Fruit fly (Drosophila melanogaster) whole organism, embryonic: ENCODE measurements around the gene CG9590.
A peak's percentile ranks its signal among the peaks of the same experiment; 100 is the strongest.

Source experiments
- Adf1 ChIP-seq: fragments of 200-800 bp; sonication (Bioruptor generic); IDR thresholded peaks from 2 replicates; pipeline ENCODE4 v1.3.6; 2022; ENCODE audit warnings: missing biosample characterization, missing genetic modification characterization
- CG14860 ChIP-seq: fragments of 200-800 bp; sonication (Bioruptor generic); IDR thresholded peaks from 3 replicates; pipeline ENCODE4 v1.3.6; 2022; ENCODE audit warnings: missing biosample characterization, missing genetic modification characterization; ENCODE audit not compliant: partially characterized antibody
- CG16863 ChIP-seq: fragments of 200-800 bp; sonication (Bioruptor generic); optimal IDR thresholded peaks from 3 replicates; lab custom pipeline; 2016; ENCODE audit warnings: missing biosample characterization, missing genetic modification characterization
- CG17328 ChIP-seq: fragments of 200-800 bp; sonication (Bioruptor generic); IDR thresholded peaks from 2 replicates; pipeline ENCODE4 v1.3.6; 2022; ENCODE audit warnings: missing biosample characterization, missing genetic modification characterization
- CG17359 ChIP-seq: fragments of 200-800 bp; sonication (Bioruptor generic); optimal IDR thresholded peaks from 3 replicates; lab custom pipeline; 2018; ENCODE audit warnings: missing biosample characterization, mild to moderate bottlenecking, missing genetic modification characterization, moderate library complexity
- CG17361 ChIP-seq: fragments of 200-800 bp; sonication (Bioruptor generic); IDR thresholded peaks from 3 replicates; pipeline ENCODE4 v1.3.6; 2022; ENCODE audit warnings: missing biosample characterization, missing genetic modification characterization
- CG2120 ChIP-seq: fragments of 200-800 bp; sonication (Bioruptor generic); optimal IDR thresholded peaks from 3 replicates; lab custom pipeline; 2016; ENCODE audit warnings: missing biosample characterization, missing genetic modification characterization
- CG32772 ChIP-seq: fragments of 200-800 bp; sonication (Bioruptor generic); IDR thresholded peaks from 2 replicates; pipeline ENCODE4 v1.3.6; 2022; ENCODE audit warnings: missing biosample characterization, missing genetic modification characterization
- CG33557 ChIP-seq: fragments of 200-800 bp; sonication (Bioruptor generic); optimal IDR thresholded peaks from 2 replicates; lab custom pipeline; 2019; ENCODE audit warnings: missing biosample characterization, mild to moderate bottlenecking, missing genetic modification characterization, moderate library complexity
- CG6683 ChIP-seq: fragments of 200-800 bp; sonication (Bioruptor generic); optimal IDR thresholded peaks from 2 replicates; lab custom pipeline; 2017; ENCODE audit warnings: missing biosample characterization, mild to moderate bottlenecking, missing genetic modification characterization, missing genetic modification reagents
- CG7372 ChIP-seq: fragments of 200-800 bp; sonication (Bioruptor generic); IDR thresholded peaks from 2 replicates; pipeline ENCODE4 v1.3.6; 2022; ENCODE audit warnings: missing biosample characterization, missing genetic modification characterization
- CG8359 ChIP-seq: fragments of 200-800 bp; sonication (Bioruptor generic); optimal IDR thresholded peaks from 2 replicates; lab custom pipeline; 2017; ENCODE audit warnings: missing biosample characterization, mild to moderate bottlenecking, missing genetic modification characterization, borderline replicate concordance
- CG8924 ChIP-seq: fragments of 200-800 bp; optimal IDR thresholded peaks from 3 replicates; lab custom pipeline; 2019; ENCODE audit warnings: missing biosample characterization, mild to moderate bottlenecking, missing genetic modification characterization, moderate library complexity
- CG9817 ChIP-seq: fragments of 200-800 bp; sonication (Bioruptor generic); optimal IDR thresholded peaks from 2 replicates; lab custom pipeline; 2018; ENCODE audit warnings: missing biosample characterization, mild to moderate bottlenecking, missing genetic modification characterization, moderate library complexity
- Chrac-16 ChIP-seq: fragments of 200-800 bp; sonication (Bioruptor generic); optimal IDR thresholded peaks from 3 replicates; lab custom pipeline; 2016; ENCODE audit warnings: missing biosample characterization, missing genetic modification characterization
- Dbx ChIP-seq: fragments of 200-800 bp; sonication (Bioruptor generic); IDR thresholded peaks from 3 replicates; pipeline ENCODE4 v1.3.6; 2022; ENCODE audit warnings: missing biosample characterization, missing genetic modification characterization
- Dfd ChIP-seq, 2 experiments: fragments of >200 bp; optimal IDR thresholded peaks; 2 replicates each; lab custom pipeline; 2017; ENCODE audit warnings: missing biosample characterization in 2 of 2, missing genetic modification characterization in 2 of 2
- Doc2 ChIP-seq: fragments of 200-800 bp; sonication (Bioruptor generic); IDR thresholded peaks from 2 replicates; pipeline ENCODE4 v1.3.6; 2022; ENCODE audit warnings: missing biosample characterization, missing genetic modification characterization
- Dp ChIP-seq: fragments of 200-800 bp; sonication (Bioruptor generic); optimal IDR thresholded peaks from 2 replicates; lab custom pipeline; 2018; ENCODE audit warnings: missing biosample characterization, mild to moderate bottlenecking, missing genetic modification characterization, moderate library complexity
- Myb ChIP-seq: fragments of 200-800 bp; sonication (Bioruptor generic); optimal IDR thresholded peaks from 2 replicates; lab custom pipeline; 2016; ENCODE audit warnings: missing biosample characterization, missing genetic modification characterization
- NK7.1 ChIP-seq: fragments of 200-800 bp; sonication (Bioruptor generic); optimal IDR thresholded peaks from 3 replicates; lab custom pipeline; 2016; ENCODE audit warnings: missing biosample characterization, missing genetic modification characterization
- Oli ChIP-seq: fragments of 200-800 bp; sonication (Bioruptor generic); optimal IDR thresholded peaks from 2 replicates; lab custom pipeline; 2018; ENCODE audit warnings: missing biosample characterization, mild to moderate bottlenecking, missing genetic modification characterization, moderate library complexity
- Pdp1 ChIP-seq, 2 experiments: fragments of 200-800 bp; sonication (Bioruptor generic); optimal IDR thresholded peaks; 3 replicates each; lab custom pipeline; 2016; ENCODE audit warnings: missing biosample characterization in 2 of 2, missing genetic modification characterization in 2 of 2, mild to moderate bottlenecking in 1 of 2, moderate library complexity in 1 of 2
- Ptx1 ChIP-seq: fragments of 200-800 bp; sonication (Bioruptor generic); IDR thresholded peaks from 2 replicates; pipeline ENCODE4 v1.3.6; 2022; ENCODE audit warnings: missing biosample characterization, missing genetic modification characterization
- Sry-δ ChIP-seq: fragments of 200-800 bp; sonication (Bioruptor generic); optimal IDR thresholded peaks from 2 replicates; lab custom pipeline; 2016; ENCODE audit warnings: missing biosample characterization, missing genetic modification characterization
- Ssrp ChIP-seq: fragments of 200-800 bp; sonication (Bioruptor generic); optimal IDR thresholded peaks from 2 replicates; lab custom pipeline; 2018; ENCODE audit warnings: missing biosample characterization, mild to moderate bottlenecking, missing genetic modification characterization, moderate library complexity
- Xbp1 ChIP-seq: fragments of 200-800 bp; sonication (Bioruptor generic); optimal IDR thresholded peaks from 3 replicates; lab custom pipeline; 2016; ENCODE audit warnings: missing biosample characterization, mild to moderate bottlenecking, missing genetic modification characterization
- ara ChIP-seq: fragments of 200-800 bp; sonication (Bioruptor generic); IDR thresholded peaks from 2 replicates; pipeline ENCODE4 v1.3.6; 2022; ENCODE audit warnings: missing biosample characterization, missing genetic modification characterization
- chinmo ChIP-seq: fragments of 200-800 bp; sonication (Bioruptor generic); IDR thresholded peaks from 4 replicates; pipeline ENCODE4 v1.3.6; 2022; ENCODE audit warnings: missing biosample characterization, missing genetic modification characterization; ENCODE audit not compliant: partially characterized antibody
- corto ChIP-seq: fragments of 200-800 bp; sonication (Bioruptor generic); optimal IDR thresholded peaks from 2 replicates; lab custom pipeline; 2016; ENCODE audit warnings: missing biosample characterization, mild to moderate bottlenecking, missing genetic modification characterization, moderate library complexity
- crc ChIP-seq: fragments of 200-800 bp; sonication (Bioruptor generic); optimal IDR thresholded peaks from 2 replicates; lab custom pipeline; 2016; ENCODE audit warnings: missing biosample characterization, missing genetic modification characterization
- crol ChIP-seq: fragments of 200-800 bp; sonication (Bioruptor generic); IDR thresholded peaks from 2 replicates; pipeline ENCODE4 v1.3.6; 2022; ENCODE audit warnings: missing biosample characterization, missing genetic modification characterization
- dmrt11E ChIP-seq: fragments of 200-800 bp; sonication (Bioruptor generic); optimal IDR thresholded peaks from 3 replicates; lab custom pipeline; 2018; ENCODE audit warnings: missing biosample characterization, mild to moderate bottlenecking, missing genetic modification characterization, moderate library complexity
- exex ChIP-seq: fragments of 200-800 bp; sonication (Bioruptor generic); optimal IDR thresholded peaks from 4 replicates; lab custom pipeline; 2018; ENCODE audit warnings: missing biosample characterization, mild to moderate bottlenecking, missing genetic modification characterization, moderate library complexity
- gce ChIP-seq: fragments of 200-800 bp; sonication (Bioruptor generic); IDR thresholded peaks from 3 replicates; pipeline ENCODE4 v1.3.6; 2022; ENCODE audit warnings: missing biosample characterization, missing genetic modification characterization
- insv ChIP-seq, 2 experiments: fragments of 200-800 bp; sonication (Bioruptor generic); optimal IDR thresholded peaks; 3 replicates each; lab custom pipeline; 2016 to 2018; ENCODE audit warnings: missing biosample characterization in 2 of 2, missing genetic modification characterization in 2 of 2
- inv ChIP-seq: fragments of 200-800 bp; sonication (Bioruptor generic); IDR thresholded peaks from 2 replicates; pipeline ENCODE4 v1.3.6; 2022; ENCODE audit warnings: missing biosample characterization, missing genetic modification characterization; ENCODE audit not compliant: partially characterized antibody
- lmd ChIP-seq: fragments of 200-800 bp; sonication (Bioruptor generic); IDR thresholded peaks from 2 replicates; pipeline ENCODE4 v1.3.6; 2022; ENCODE audit warnings: missing biosample characterization, missing genetic modification characterization
- luna ChIP-seq: fragments of 200-800 bp; sonication (Bioruptor generic); optimal IDR thresholded peaks from 2 replicates; lab custom pipeline; 2016; ENCODE audit warnings: missing biosample characterization, missing genetic modification characterization
- mam ChIP-seq: fragments of 200-800 bp; sonication (Bioruptor generic); optimal IDR thresholded peaks from 3 replicates; lab custom pipeline; 2016; ENCODE audit warnings: missing biosample characterization, missing genetic modification characterization
- mld ChIP-seq: fragments of 200-800 bp; sonication (Bioruptor generic); IDR thresholded peaks from 3 replicates; pipeline ENCODE4 v1.3.6; 2022; ENCODE audit warnings: missing biosample characterization, missing genetic modification characterization; ENCODE audit not compliant: partially characterized antibody
- scrt ChIP-seq: fragments of 200-800 bp; sonication (Bioruptor generic); optimal IDR thresholded peaks from 2 replicates; lab custom pipeline; 2018; ENCODE audit warnings: missing biosample characterization, mild to moderate bottlenecking, missing genetic modification characterization, moderate library complexity
- ssp ChIP-seq: fragments of 200-800 bp; sonication (Bioruptor generic); IDR thresholded peaks from 2 replicates; pipeline ENCODE4 v1.3.6; 2022; ENCODE audit warnings: missing biosample characterization, missing genetic modification characterization
- tin ChIP-seq: fragments of 200-800 bp; sonication (Bioruptor generic); optimal IDR thresholded peaks from 3 replicates; lab custom pipeline; 2016; ENCODE audit warnings: missing biosample characterization, missing genetic modification characterization
- twi ChIP-seq: fragments of 200-800 bp; optimal IDR thresholded peaks from 2 replicates; lab custom pipeline; 2019; ENCODE audit warnings: missing biosample characterization, mild to moderate bottlenecking, missing genetic modification characterization, moderate library complexity
- vnd ChIP-seq: fragments of 200-800 bp; sonication (Bioruptor generic); IDR thresholded peaks from 3 replicates; pipeline ENCODE4 v1.3.6; 2022; ENCODE audit warnings: missing biosample characterization, missing genetic modification characterization; ENCODE audit not compliant: partially characterized antibody
- wdn ChIP-seq: fragments of 200-800 bp; sonication (Bioruptor generic); IDR thresholded peaks from 2 replicates; pipeline ENCODE4 v1.3.6; 2022; ENCODE audit warnings: missing biosample characterization, missing genetic modification characterization

CG9590 gene

dm6 chr3R:15836864-15837824 lies 50.6 kb downstream of the CG9590 start, which contains the start of the genes ND-23 and spn-E (continued):
- TF ChIP-seq CG6683 = no peak
- TF ChIP-seq exex (tag; lab: Kevin White, UChicago) = no peak
- TF ChIP-seq crol = no peak
- TF ChIP-seq CG17328 (GFP tag; lab: Robert Waterston, UW) = peak; percentile 51; the same call in 1 of the 2 replicates
- TF ChIP-seq Doc2 = no peak
- TF ChIP-seq tin (GFP tag; lab: Kevin White, UChicago) = peak; percentile 43
- peak; percentile 46; the same call in 1 of the 3 replicates for TF ChIP-seq CG14860 (GFP tag; lab: Robert Waterston, UW)
- TF ChIP-seq CG2120 (GFP tag; lab: Kevin White, UChicago) = peak; percentile 15
- TF ChIP-seq CG9817 (tag; lab: Kevin White, UChicago) = peak; percentile 49
- no peak for TF ChIP-seq Dfd (GFP tag; optimal IDR thresholded peaks at IDR 0.05; lab: Kevin White, UChicago)
- peak; percentile 43; the same call in 1 of the 2 replicates for TF ChIP-seq wdn (GFP tag; lab: Robert Waterston, UW)
- TF ChIP-seq CG32772 (GFP tag; lab: Robert Waterston, UW) = 0 out of 2 replicates have a peak, but pooled peaks have one; percentile 28
- TF ChIP-seq Dbx (GFP tag; lab: Robert Waterston, UW) = peak; percentile 73; the same call in 2 of the 3 replicates
- peak in 1 of 2 experiments; percentile 99 for TF ChIP-seq Pdp1 (GFP tag; optimal IDR thresholded peaks at IDR 0.05; lab: Kevin White, UChicago)
- no peak for TF ChIP-seq CG16863 (GFP tag; lab: Kevin White, UChicago)
- TF ChIP-seq vnd = peak; percentile 58; the same call in 2 of the 3 replicates
- peak; percentile 54 for TF ChIP-seq Ssrp (tag; lab: Kevin White, UChicago)
- TF ChIP-seq ssp (GFP tag; lab: Robert Waterston, UW) = peak; percentile 48
- TF ChIP-seq lmd (GFP tag; lab: Robert Waterston, UW) = peak; percentile 22; the same call in 1 of the 2 replicates
- 0 out of 4 replicates have a peak, but pooled peaks have one; percentile 30 for TF ChIP-seq chinmo
- peak; percentile 48 for TF ChIP-seq CG7372 (GFP tag; lab: Robert Waterston, UW)
- TF ChIP-seq CG17361 = peak; percentile 87
- peak; percentile 28 for TF ChIP-seq CG17359 (tag; lab: Kevin White, UChicago)
- peak; percentile 49 for TF ChIP-seq twi (tag; lab: Kevin White, UChicago)
- TF ChIP-seq inv = peak; percentile 75
- TF ChIP-seq mam (GFP tag; lab: Kevin White, UChicago) = peak; percentile 1
- TF ChIP-seq Ptx1 (GFP tag; lab: Robert Waterston, UW) = peak; percentile 61
- TF ChIP-seq CG33557 (GFP tag; lab: Kevin White, UChicago) = peak; percentile 49
- peak; percentile 24; the same call in 1 of the 2 replicates for TF ChIP-seq Adf1
- TF ChIP-seq crc (GFP tag; lab: Kevin White, UChicago) = no peak
- peak; percentile 54 for TF ChIP-seq CG8924
- TF ChIP-seq mld = peak; percentile 60; the same call in 1 of the 3 replicates
- peak; percentile 66 for TF ChIP-seq dmrt11E (tag; lab: Kevin White, UChicago)
- no peak for TF ChIP-seq luna
- TF ChIP-seq corto (GFP tag; lab: Kevin White, UChicago) = no peak
- peak; percentile 60 for TF ChIP-seq Chrac-16 (GFP tag; lab: Kevin White, UChicago)
- peak; percentile 11 for TF ChIP-seq Oli
- peak; percentile 36 for TF ChIP-seq Myb (GFP tag; lab: Kevin White, UChicago)
- peak; percentile 80 for TF ChIP-seq Dp
- TF ChIP-seq Xbp1 (GFP tag; lab: Kevin White, UChicago) = peak; percentile 45
- TF ChIP-seq CG8359 (GFP tag; lab: Kevin White, UChicago) = no peak
- TF ChIP-seq Sry-δ (GFP tag; lab: Kevin White, UChicago) = peak; percentile 82
- no peak for TF ChIP-seq NK7.1 (GFP tag; lab: Kevin White, UChicago)
- TF ChIP-seq insv (GFP tag; optimal IDR thresholded peaks at IDR 0.05; lab: Kevin White, UChicago) = peak in 1 of 2 experiments; percentile 1
- no peak for TF ChIP-seq ara
- no peak for TF ChIP-seq scrt (GFP tag; lab: Kevin White, UChicago)
- TF ChIP-seq gce = no peak
